Worm (Caenorhabditis elegans) whole organism, early embryonic: ENCODE results near the gene C08B6.18.

Source experiments
- B0310.2 ChIP-seq: sonication (generic microtip); optimal IDR thresholded peaks from 2 replicates; lab custom pipeline; 2016; ENCODE audit warnings: mild to moderate bottlenecking, missing genetic modification characterization, missing compliant biosample characterization
- aly-1 ChIP-seq: sonication (generic microtip); optimal IDR thresholded peaks from 2 replicates; lab custom pipeline; 2016; ENCODE audit warnings: missing genetic modification characterization, missing compliant biosample characterization
- ama-1 ChIP-seq: fragments of 150-350 bp; optimal IDR thresholded peaks from 2 replicates; lab custom pipeline; 2014
- ceh-13 ChIP-seq: fragments of 200-800 bp; sonication (Bioruptor generic); optimal IDR thresholded peaks from 2 replicates; lab custom pipeline; 2018; ENCODE audit warnings: mild to moderate bottlenecking, missing genetic modification characterization, missing compliant biosample characterization
- ceh-36 ChIP-seq: sonication (generic microtip); optimal IDR thresholded peaks from 2 replicates; lab custom pipeline; 2016; ENCODE audit warnings: missing genetic modification characterization, inconsistent platforms, missing compliant biosample characterization
- ets-7 ChIP-seq: sonication (generic microtip); optimal IDR thresholded peaks from 2 replicates; lab custom pipeline; 2016; ENCODE audit warnings: missing genotype, missing genetic modification characterization, missing compliant biosample characterization
- flt-1 ChIP-seq: fragments of 200-800 bp; sonication (Bioruptor generic); IDR thresholded peaks from 2 replicates; pipeline ENCODE4 v1.3.6; 2022; ENCODE audit warnings: missing genetic modification characterization, missing compliant biosample characterization
- pes-1 ChIP-seq: fragments of 200-800 bp; sonication (Bioruptor generic); IDR thresholded peaks from 2 replicates; pipeline ENCODE4 v1.3.6; 2022; ENCODE audit warnings: missing genetic modification reagents, missing genetic modification characterization, missing compliant biosample characterization
- scrt-1 ChIP-seq: fragments of 200-800 bp; sonication (Bioruptor generic); IDR thresholded peaks from 2 replicates; pipeline ENCODE4 v1.3.6; 2022; ENCODE audit warnings: missing genetic modification characterization, missing compliant biosample characterization
- tbx-11 ChIP-seq: fragments of 200-800 bp; sonication (Bioruptor generic); IDR thresholded peaks from 2 replicates; pipeline ENCODE4 v1.3.6; 2022; ENCODE audit warnings: missing genetic modification characterization, missing compliant biosample characterization
- tra-4 ChIP-seq: sonication (generic microtip); optimal IDR thresholded peaks from 2 replicates; lab custom pipeline; 2017; ENCODE audit warnings: missing genetic modification characterization, missing compliant biosample characterization

- TF ChIP-seq ama-1 (lab: Kevin White, UChicago) = no peak
- no peak for TF ChIP-seq scrt-1
- TF ChIP-seq pes-1 (GFP tag; lab: Robert Waterston, UW) = no peak
- no peak for TF ChIP-seq tra-4 (tag; lab: Kevin White, UChicago)
- TF ChIP-seq ceh-13 (GFP tag; lab: Kevin White, UChicago) = no peak
- TF ChIP-seq aly-1 (tag; lab: Kevin White, UChicago) = no peak
- TF ChIP-seq flt-1 (GFP tag; lab: Robert Waterston, UW) = no peak
- TF ChIP-seq ceh-36 = no peak
- TF ChIP-seq ets-7 (tag; lab: Kevin White, UChicago) = no peak
- no peak for TF ChIP-seq tbx-11 (GFP tag; lab: Robert Waterston, UW)
- no peak for TF ChIP-seq B0310.2 (tag; lab: Kevin White, UChicago)
Measured at ce11 chrV:10134077-10134693, at the start of gene C08B6.18, which contains the start of the genes wdr-20 and C08B6.8.
